Worm (Caenorhabditis elegans): Measurements from ENCODE around the gene R02D5.9.

- TF ChIP-seq pqm-1 (tag; optimal IDR thresholded peaks at IDR 0.05) (no peak), elt-2 (tag; optimal IDR thresholded peaks at IDR 0.05) (no peak), ama-1 (optimal IDR thresholded peaks at IDR 0.05) (no peak), ztf-4 (tag; optimal IDR thresholded peaks at IDR 0.05) (no peak), tlp-1 (tag; optimal IDR thresholded peaks at IDR 0.05) (no peak), nhr-90 (tag; optimal IDR thresholded peaks at IDR 0.05; ENCODE audit: poor library complexity) (no peak), skn-1 (tag; optimal IDR thresholded peaks at IDR 0.05) (no peak), tbx-2 (tag; optimal IDR thresholded peaks at IDR 0.05) (no peak), nhr-28 (tag; optimal IDR thresholded peaks at IDR 0.05) (no peak), nhr-47 (tag; optimal IDR thresholded peaks at IDR 0.05) (no peak), sox-4 (tag; optimal IDR thresholded peaks at IDR 0.05) (no peak), lin-39 (tag; optimal IDR thresholded peaks at IDR 0.05) (no peak), ztf-11 (tag; optimal IDR thresholded peaks at IDR 0.05) (no peak)
Observed at ce11 chrV:14481401-14481800, 29.5 kb downstream of the R02D5.9 start, which contains the start of gene R02D5.7.
